Fruit fly (Drosophila melanogaster): ENCODE measurements around the gene kri.

Gene kri

dm6 chr3L:5845466-5845865 is 34.7 kb downstream of the kri start, which contains the start of gene vn:
Gene vn (minus strand): TSS chr3L:5845664.
- no peak for TF ChIP-seq psq (optimal IDR thresholded peaks at IDR 0.05)
- no peak for TF ChIP-seq insv (optimal IDR thresholded peaks at IDR 0.05)
- no peak for TF ChIP-seq Sin3A (optimal IDR thresholded peaks at IDR 0.05)
- no peak for TF ChIP-seq Myc (optimal IDR thresholded peaks at IDR 0.05)
- TF ChIP-seq ttk (optimal IDR thresholded peaks at IDR 0.05): no peak
- TF ChIP-seq h (optimal IDR thresholded peaks at IDR 0.05): no peak

dm6 chr3L:5848929-5849328 is 38.2 kb downstream of the kri start:
- TF ChIP-seq h (optimal IDR thresholded peaks at IDR 0.05) (no peak), Sin3A (optimal IDR thresholded peaks at IDR 0.05) (no peak)

DNA sequence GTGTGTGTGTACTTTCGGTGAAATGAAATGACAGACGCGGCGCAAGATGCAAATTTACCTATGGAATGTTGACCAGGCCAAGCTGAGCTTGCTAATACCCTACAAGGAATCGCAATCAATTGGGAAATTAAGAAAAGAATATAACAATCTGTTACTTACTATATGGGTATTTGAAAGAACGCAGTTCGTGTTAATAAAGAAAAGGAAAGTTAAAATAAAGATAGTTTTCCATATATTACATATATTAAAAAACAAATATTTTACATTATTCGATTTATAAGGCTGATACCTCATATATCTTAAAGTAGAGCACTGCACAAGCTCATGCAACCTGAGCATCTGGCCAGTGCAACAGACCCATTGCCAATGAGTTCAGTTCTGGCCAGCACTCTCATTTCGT is 40.9 kb downstream of the kri start:
- no peak for TF ChIP-seq psq (optimal IDR thresholded peaks at IDR 0.05)

dm6 chr3L:5855098-5855497 is 44.3 kb downstream of the kri start:
- TF ChIP-seq h (optimal IDR thresholded peaks at IDR 0.05) (no peak), insv (optimal IDR thresholded peaks at IDR 0.05) (no peak), Myc (optimal IDR thresholded peaks at IDR 0.05) (no peak), ttk (optimal IDR thresholded peaks at IDR 0.05) (no peak), psq (optimal IDR thresholded peaks at IDR 0.05) (no peak), Sin3A (optimal IDR thresholded peaks at IDR 0.05) (no peak)

dm6 chr3L:5856081-5856826 is 45.5 kb downstream of the kri start:
- no peak for TF ChIP-seq h (optimal IDR thresholded peaks at IDR 0.05)
- no peak for TF ChIP-seq ttk (optimal IDR thresholded peaks at IDR 0.05)
- no peak for TF ChIP-seq psq (optimal IDR thresholded peaks at IDR 0.05)
- no peak for TF ChIP-seq Sin3A (optimal IDR thresholded peaks at IDR 0.05)
- no peak for TF ChIP-seq insv (optimal IDR thresholded peaks at IDR 0.05)
- no peak for TF ChIP-seq Myc (optimal IDR thresholded peaks at IDR 0.05)

- no peak for TF ChIP-seq Sin3A (optimal IDR thresholded peaks at IDR 0.05)
- no peak for TF ChIP-seq ttk (optimal IDR thresholded peaks at IDR 0.05)
- TF ChIP-seq Myc (optimal IDR thresholded peaks at IDR 0.05): no peak
Observed at dm6 chr3L:5856919-5857318, 46.1 kb downstream of the kri start.

DNA sequence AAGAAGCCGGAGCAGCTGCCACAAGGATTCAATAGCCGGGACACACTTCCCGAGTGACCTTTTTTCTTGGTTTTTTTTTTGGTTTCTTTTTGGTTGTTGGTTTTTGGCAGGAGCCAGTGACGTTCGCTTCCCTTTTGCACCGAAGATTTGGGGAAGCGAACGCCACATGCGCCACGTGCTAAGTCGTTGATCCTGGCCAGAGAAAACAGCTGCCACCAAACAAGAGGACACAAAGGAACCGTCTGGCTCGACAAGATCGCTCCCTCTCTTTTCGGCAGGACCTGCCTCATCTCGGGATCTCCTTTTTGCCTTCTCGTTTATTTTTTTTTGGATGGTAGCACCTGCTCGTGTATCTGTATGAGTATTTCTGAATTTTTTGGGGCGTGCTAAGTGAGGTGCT is 48.3 kb downstream of the kri start:
- TF ChIP-seq Myc (optimal IDR thresholded peaks at IDR 0.05) (no peak), h (optimal IDR thresholded peaks at IDR 0.05) (no peak), Sin3A (optimal IDR thresholded peaks at IDR 0.05) (no peak), psq (optimal IDR thresholded peaks at IDR 0.05) (no peak), insv (optimal IDR thresholded peaks at IDR 0.05) (no peak), ttk (optimal IDR thresholded peaks at IDR 0.05) (no peak)
